Worm (Caenorhabditis elegans): ENCODE data around the gene T09A5.15.

Gene T09A5.15

DNA sequence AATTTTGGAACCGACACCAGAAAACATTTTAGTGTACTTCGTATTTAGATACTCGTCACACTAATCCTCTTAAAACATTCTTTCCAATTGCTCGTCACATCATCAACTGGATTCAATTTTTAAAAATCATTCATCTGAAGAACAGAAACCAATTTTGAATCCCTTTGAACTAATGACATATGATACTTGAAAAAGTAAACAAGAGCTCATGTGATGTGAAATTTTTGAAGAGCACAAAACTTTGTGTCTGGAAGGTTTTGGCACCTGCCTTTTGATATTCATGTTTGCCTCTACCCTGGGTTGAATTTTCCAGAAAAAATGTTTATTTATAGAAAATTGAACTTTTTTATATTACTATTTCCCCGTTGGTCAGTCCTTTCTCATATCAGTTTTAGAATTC is 31.0 kb downstream of the T09A5.15 start:
- TF ChIP-seq elt-1 (tag; optimal IDR thresholded peaks at IDR 0.05; ENCODE audit: borderline replicate concordance, insufficient read depth) (no peak), mls-2 (tag; optimal IDR thresholded peaks at IDR 0.05) (no peak), nhr-2 (tag; optimal IDR thresholded peaks at IDR 0.05) (no peak), bed-3 (GFP tag; optimal IDR thresholded peaks at IDR 0.05) (no peak), sptf-1 (tag; optimal IDR thresholded peaks at IDR 0.05) (no peak), elt-3 (tag; optimal IDR thresholded peaks at IDR 0.05) (no peak), lin-13 (tag; optimal IDR thresholded peaks at IDR 0.05) (no peak), zip-8 (tag; optimal IDR thresholded peaks at IDR 0.05) (no peak), M03D4.4 (tag; optimal IDR thresholded peaks at IDR 0.05) (no peak), pha-4 (tag; optimal IDR thresholded peaks at IDR 0.05) (no peak)

DNA sequence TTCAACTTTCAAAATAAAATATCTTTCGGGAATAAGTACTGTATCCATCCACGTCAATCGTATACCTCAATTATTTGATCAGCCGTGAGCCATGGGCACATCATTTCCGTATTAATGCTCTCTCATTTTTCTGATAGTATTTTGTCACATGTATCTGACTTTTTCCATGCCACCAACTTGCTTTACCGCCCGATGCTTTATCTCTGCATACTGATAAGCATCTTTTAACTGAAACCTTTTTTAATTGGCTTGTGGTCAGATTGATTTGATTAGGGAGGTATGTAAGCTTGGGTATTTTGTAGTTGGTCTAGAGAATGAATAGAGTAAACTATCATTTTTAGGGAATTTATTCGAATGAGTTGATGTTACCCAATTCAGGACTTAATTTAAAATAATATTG is 31.6 kb downstream of the T09A5.15 start:
- TF ChIP-seq drap-1 (GFP tag; optimal IDR thresholded peaks at IDR 0.05) (no peak), lin-13 (tag; optimal IDR thresholded peaks at IDR 0.05) (no peak)

DNA sequence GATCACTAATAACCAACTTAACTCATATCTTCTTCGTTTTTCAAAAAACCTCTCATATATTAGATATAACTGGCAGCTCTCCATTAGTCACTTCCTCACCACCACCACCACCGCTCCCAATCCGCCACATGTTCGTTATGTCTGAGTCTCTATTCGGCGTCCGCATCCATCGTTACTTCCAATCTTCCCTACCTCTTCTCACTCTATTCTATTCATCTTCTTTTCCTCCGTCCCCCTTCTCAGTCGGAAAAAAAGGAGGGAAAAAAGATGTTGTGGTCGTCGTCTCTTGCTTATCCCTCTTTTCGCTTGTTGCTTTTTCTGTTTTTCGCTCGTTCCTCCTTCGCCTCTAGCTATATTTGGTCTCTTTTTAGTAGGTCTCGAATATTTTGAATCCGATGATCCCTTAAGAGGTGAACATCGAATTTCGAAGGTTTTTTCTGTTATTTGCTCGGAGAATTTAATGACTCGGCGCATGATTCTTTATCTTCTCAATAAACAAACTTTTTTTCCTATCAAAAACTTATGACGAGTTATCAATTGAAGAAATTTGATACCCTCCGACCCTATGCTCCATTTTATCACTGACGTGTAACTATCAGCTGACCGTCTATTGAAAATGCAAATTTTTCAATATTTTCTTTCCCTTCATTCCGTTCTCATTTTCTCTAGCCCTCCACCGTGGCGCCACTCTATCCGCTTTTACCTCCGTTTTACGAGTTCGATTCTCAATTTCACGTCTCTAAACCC is 34.3 kb downstream of the T09A5.15 start:
- TF ChIP-seq ces-1 (GFP tag; optimal IDR thresholded peaks at IDR 0.05) = peak; percentile 51
- TF ChIP-seq pha-4 (tag; optimal IDR thresholded peaks at IDR 0.05) = no peak
- TF ChIP-seq lsy-2 (tag; optimal IDR thresholded peaks at IDR 0.05) = peak; percentile 5
- no peak for TF ChIP-seq mep-1 (tag; optimal IDR thresholded peaks at IDR 0.05)
- peak; percentile 1 for TF ChIP-seq mls-2 (tag; optimal IDR thresholded peaks at IDR 0.05)
- TF ChIP-seq unc-120 (tag; optimal IDR thresholded peaks at IDR 0.05; ENCODE audit: poor library complexity, severe bottlenecking) = peak; percentile 68
- no peak for TF ChIP-seq mab-5 (tag; optimal IDR thresholded peaks at IDR 0.05)
- TF ChIP-seq hlh-1 (tag; optimal IDR thresholded peaks at IDR 0.05) = peak; percentile 28
- TF ChIP-seq lin-32 (GFP tag; optimal IDR thresholded peaks at IDR 0.05) = no peak

DNA sequence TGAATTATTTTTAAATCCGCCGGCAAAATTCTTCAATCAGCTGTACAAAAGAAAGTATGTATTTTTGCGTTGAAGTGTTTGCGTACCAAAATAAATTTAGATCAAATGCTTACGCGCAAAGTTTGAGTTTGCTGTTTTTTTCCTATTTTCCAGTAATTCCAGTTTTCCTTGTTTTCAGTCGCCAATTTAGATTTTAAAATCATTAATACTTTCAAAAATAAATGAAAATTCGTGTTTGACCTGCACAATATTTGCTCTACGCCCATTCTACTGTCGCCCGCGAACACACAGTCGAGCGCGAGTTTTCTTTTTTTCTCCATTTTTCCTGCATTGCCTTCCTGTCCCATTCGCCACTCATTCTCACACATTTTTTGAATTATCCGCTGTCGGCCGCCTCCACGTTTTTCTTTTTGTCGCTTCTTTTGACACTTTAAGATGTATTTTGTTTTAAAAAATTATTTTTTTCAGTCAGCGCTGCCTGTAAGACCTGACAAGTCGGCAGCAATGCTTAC is 35.1 kb downstream of the T09A5.15 start, which contains the start of gene ptc-1:
Gene ptc-1, plus strand, starts transcription at position 462 of the 512 bp plus-strand sequence.
- TF ChIP-seq mls-2 (tag; optimal IDR thresholded peaks at IDR 0.05) = no peak
- TF ChIP-seq tbx-8 (GFP tag; optimal IDR thresholded peaks at IDR 0.05) = no peak
- TF ChIP-seq ztf-11 (tag; optimal IDR thresholded peaks at IDR 0.05) = no peak
- TF ChIP-seq unc-39 (tag; optimal IDR thresholded peaks at IDR 0.05) = no peak
- no peak for TF ChIP-seq sptf-1 (tag; optimal IDR thresholded peaks at IDR 0.05)
- TF ChIP-seq snpc-4 (tag; optimal IDR thresholded peaks at IDR 0.05) = no peak
- no peak for TF ChIP-seq drap-1 (GFP tag; optimal IDR thresholded peaks at IDR 0.05)
- no peak for TF ChIP-seq M03D4.4 (tag; optimal IDR thresholded peaks at IDR 0.05)
- TF ChIP-seq pha-4 (tag; optimal IDR thresholded peaks at IDR 0.05) = no peak
- TF ChIP-seq nhr-12 (tag; optimal IDR thresholded peaks at IDR 0.05) = no peak
- no peak for TF ChIP-seq nhr-237 (tag; optimal IDR thresholded peaks at IDR 0.05)

DNA sequence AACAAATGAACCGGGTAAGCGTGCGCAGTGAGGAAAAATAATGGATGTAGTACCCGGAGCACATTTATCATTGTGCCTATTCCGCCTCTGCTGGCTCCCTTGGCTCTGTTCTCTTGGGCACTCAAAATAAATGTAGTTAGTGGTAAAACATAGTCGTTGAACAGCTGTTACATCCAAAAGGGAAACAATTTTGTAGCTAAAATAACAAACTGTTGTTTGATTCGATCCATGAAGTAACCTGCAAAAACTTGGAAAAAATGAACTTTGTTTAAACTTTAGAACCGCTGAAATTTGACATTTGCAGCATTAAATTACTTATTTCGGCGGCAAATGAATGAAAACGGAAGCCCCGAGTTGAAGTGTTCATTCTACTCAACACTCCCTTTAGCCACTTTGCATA is 35.9 kb downstream of the T09A5.15 start:
- no peak for TF ChIP-seq ceh-39 (tag; optimal IDR thresholded peaks at IDR 0.05)
- no peak for TF ChIP-seq cnd-1 (tag; optimal IDR thresholded peaks at IDR 0.05)
- TF ChIP-seq nhr-237 (tag; optimal IDR thresholded peaks at IDR 0.05) = no peak
- no peak for TF ChIP-seq pha-4 (tag; optimal IDR thresholded peaks at IDR 0.05)
- no peak for TF ChIP-seq sem-2 (GFP tag; optimal IDR thresholded peaks at IDR 0.05)
- no peak for TF ChIP-seq elt-3 (tag; optimal IDR thresholded peaks at IDR 0.05)
- no peak for TF ChIP-seq snpc-4 (tag; optimal IDR thresholded peaks at IDR 0.05)
- no peak for TF ChIP-seq zip-8 (tag; optimal IDR thresholded peaks at IDR 0.05)
- no peak for TF ChIP-seq unc-62 (GFP tag; optimal IDR thresholded peaks at IDR 0.05)
- no peak for TF ChIP-seq ceh-83 (GFP tag; optimal IDR thresholded peaks at IDR 0.05)
- no peak for TF ChIP-seq ceh-43 (GFP tag; optimal IDR thresholded peaks at IDR 0.05)
- no peak for TF ChIP-seq unc-39 (tag; optimal IDR thresholded peaks at IDR 0.05)

DNA sequence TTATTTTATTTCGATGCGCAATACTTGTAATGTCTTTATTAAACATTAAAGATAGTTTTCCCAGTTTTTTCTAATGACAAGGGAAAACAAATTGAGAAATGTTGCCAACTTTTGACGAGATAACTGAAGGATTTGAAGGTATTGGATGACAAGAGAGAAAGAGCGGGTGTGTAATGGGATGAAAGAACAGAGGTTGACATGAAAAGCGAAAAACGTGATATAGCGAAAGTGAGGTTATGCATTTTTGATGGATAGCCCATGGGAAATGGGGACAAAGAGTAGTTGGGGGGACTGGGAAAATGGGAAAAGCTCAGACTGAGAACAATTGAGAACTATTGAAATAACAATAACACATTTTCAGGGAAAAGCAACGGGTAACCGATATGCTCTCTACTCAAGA is 37.4 kb downstream of the T09A5.15 start:
- TF ChIP-seq lin-13 (tag; optimal IDR thresholded peaks at IDR 0.05) (no peak), nhr-76 (tag; optimal IDR thresholded peaks at IDR 0.05) (no peak), unc-62 (GFP tag; optimal IDR thresholded peaks at IDR 0.05) (peak; percentile 34), nhr-28 (tag; optimal IDR thresholded peaks at IDR 0.05) (no peak), unc-39 (tag; optimal IDR thresholded peaks at IDR 0.05) (no peak), ceh-39 (tag; optimal IDR thresholded peaks at IDR 0.05) (no peak), lsy-2 (tag; optimal IDR thresholded peaks at IDR 0.05) (no peak)
